Fruit fly (Drosophila melanogaster) whole organism, embryonic: Measurements from ENCODE around the gene sau.

Source experiments
- B-H2 ChIP-seq: fragments of 200-800 bp; sonication (Bioruptor generic); optimal IDR thresholded peaks from 2 replicates; lab custom pipeline; 2018; ENCODE audit warnings: missing biosample characterization, mild to moderate bottlenecking, missing genetic modification characterization
- Bgb ChIP-seq: fragments of 200-800 bp; sonication (Bioruptor generic); IDR thresholded peaks from 2 replicates; pipeline ENCODE4 v1.3.6; 2022; ENCODE audit warnings: missing biosample characterization, missing genetic modification characterization; ENCODE audit not compliant: partially characterized antibody
- CG12155 ChIP-seq: fragments of 200-800 bp; sonication (Bioruptor generic); optimal IDR thresholded peaks from 3 replicates; lab custom pipeline; 2016; ENCODE audit warnings: missing biosample characterization, missing genetic modification characterization
- CG12769 ChIP-seq: fragments of 200-800 bp; sonication (Bioruptor generic); optimal IDR thresholded peaks from 2 replicates; lab custom pipeline; 2019; ENCODE audit warnings: missing biosample characterization, mild to moderate bottlenecking, missing genetic modification characterization, moderate library complexity
- CG15514 ChIP-seq: fragments of 200-800 bp; sonication (Bioruptor generic); optimal IDR thresholded peaks from 3 replicates; lab custom pipeline; 2017; ENCODE audit warnings: missing biosample characterization, missing genetic modification characterization, mild to moderate bottlenecking, moderate library complexity, missing genetic modification reagents
- CG15696 ChIP-seq: fragments of 200-800 bp; sonication (Bioruptor generic); optimal IDR thresholded peaks from 2 replicates; lab custom pipeline; 2019; ENCODE audit warnings: missing biosample characterization, mild to moderate bottlenecking, missing genetic modification characterization, moderate library complexity
- CG16813 ChIP-seq: fragments of 200-800 bp; sonication (Bioruptor generic); IDR thresholded peaks from 3 replicates; pipeline ENCODE4 v1.3.6; 2022; ENCODE audit warnings: missing biosample characterization, missing genetic modification characterization; ENCODE audit not compliant: partially characterized antibody
- CG17359 ChIP-seq: fragments of 200-800 bp; sonication (Bioruptor generic); optimal IDR thresholded peaks from 3 replicates; lab custom pipeline; 2018; ENCODE audit warnings: missing biosample characterization, mild to moderate bottlenecking, missing genetic modification characterization, moderate library complexity
- CG17361 ChIP-seq: fragments of 200-800 bp; sonication (Bioruptor generic); IDR thresholded peaks from 3 replicates; pipeline ENCODE4 v1.3.6; 2022; ENCODE audit warnings: missing biosample characterization, missing genetic modification characterization
- CG17829 ChIP-seq: fragments of 200-800 bp; optimal IDR thresholded peaks from 2 replicates; lab custom pipeline; 2019; ENCODE audit warnings: missing biosample characterization, mild to moderate bottlenecking, missing genetic modification characterization, moderate library complexity
- CG2129 ChIP-seq: fragments of 200-800 bp; sonication (Bioruptor generic); IDR thresholded peaks from 2 replicates; pipeline ENCODE4 v1.3.6; 2022; ENCODE audit warnings: missing biosample characterization, missing genetic modification characterization; ENCODE audit not compliant: partially characterized antibody
- CG2678 ChIP-seq: fragments of 200-800 bp; sonication (Bioruptor generic); optimal IDR thresholded peaks from 3 replicates; lab custom pipeline; 2019; ENCODE audit warnings: missing biosample characterization, mild to moderate bottlenecking, missing genetic modification characterization, moderate library complexity
- CG3281 ChIP-seq: fragments of 200-800 bp; sonication (Bioruptor generic); optimal IDR thresholded peaks from 3 replicates; lab custom pipeline; 2017; ENCODE audit warnings: missing biosample characterization, mild to moderate bottlenecking, missing genetic modification characterization
- CG4328 ChIP-seq: fragments of 200-800 bp; sonication (Bioruptor generic); optimal IDR thresholded peaks from 3 replicates; lab custom pipeline; 2017; ENCODE audit warnings: missing biosample characterization, missing genetic modification reagents, missing genetic modification characterization
- CG8765 ChIP-seq: fragments of 200-800 bp; sonication (Bioruptor generic); IDR thresholded peaks from 2 replicates; pipeline ENCODE4 v1.3.6; 2022; ENCODE audit warnings: missing biosample characterization, missing genetic modification characterization
- CG9215 ChIP-seq: fragments of 200-800 bp; sonication (Bioruptor generic); IDR thresholded peaks from 2 replicates; pipeline ENCODE4 v1.3.6; 2022; ENCODE audit warnings: missing biosample characterization, missing genetic modification characterization
- Doc3 ChIP-seq: fragments of 200-800 bp; sonication (Bioruptor generic); IDR thresholded peaks from 3 replicates; pipeline ENCODE4 v1.3.6; 2022; ENCODE audit warnings: missing biosample characterization, missing genetic modification characterization; ENCODE audit not compliant: partially characterized antibody
- Hmx ChIP-seq: fragments of 200-800 bp; sonication (Bioruptor generic); optimal IDR thresholded peaks from 2 replicates; lab custom pipeline; 2016; ENCODE audit warnings: missing biosample characterization, missing genetic modification characterization
- Hr3 ChIP-seq: fragments of 200-800 bp; sonication (Bioruptor generic); optimal IDR thresholded peaks from 3 replicates; lab custom pipeline; 2016; ENCODE audit warnings: missing biosample characterization, missing genetic modification characterization
- Lhr ChIP-seq: fragments of 200-800 bp; sonication (Bioruptor generic); optimal IDR thresholded peaks from 3 replicates; lab custom pipeline; 2017; ENCODE audit warnings: mild to moderate bottlenecking, missing biosample characterization, missing genetic modification reagents, missing genetic modification characterization
- Myb ChIP-seq: fragments of 200-800 bp; sonication (Bioruptor generic); optimal IDR thresholded peaks from 2 replicates; lab custom pipeline; 2016; ENCODE audit warnings: missing biosample characterization, missing genetic modification characterization
- NFAT ChIP-seq: fragments of 200-800 bp; sonication (Bioruptor generic); IDR thresholded peaks from 2 replicates; pipeline ENCODE4 v1.3.6; 2022; ENCODE audit warnings: missing biosample characterization, missing genetic modification characterization
- NK7.1 ChIP-seq: fragments of 200-800 bp; sonication (Bioruptor generic); optimal IDR thresholded peaks from 3 replicates; lab custom pipeline; 2016; ENCODE audit warnings: missing biosample characterization, missing genetic modification characterization
- NfI ChIP-seq: fragments of 200-800 bp; sonication (Bioruptor generic); optimal IDR thresholded peaks from 3 replicates; lab custom pipeline; 2018; ENCODE audit warnings: missing biosample characterization, mild to moderate bottlenecking, missing genetic modification characterization, moderate library complexity
- Pdp1 ChIP-seq, 2 experiments: fragments of 200-800 bp; sonication (Bioruptor generic); optimal IDR thresholded peaks; 3 replicates each; lab custom pipeline; 2016; ENCODE audit warnings: missing biosample characterization in 2 of 2, missing genetic modification characterization in 2 of 2, mild to moderate bottlenecking in 1 of 2, moderate library complexity in 1 of 2
- Six4 ChIP-seq: fragments of 200-800 bp; sonication (Bioruptor generic); optimal IDR thresholded peaks from 2 replicates; lab custom pipeline; 2016; ENCODE audit warnings: missing biosample characterization, missing genetic modification characterization
- TFAM ChIP-seq: fragments of 200-800 bp; sonication (Bioruptor generic); optimal IDR thresholded peaks from 2 replicates; lab custom pipeline; 2017; ENCODE audit warnings: missing biosample characterization, missing genetic modification characterization, inconsistent platforms
- ato ChIP-seq: fragments of 200-800 bp; sonication (Bioruptor generic); IDR thresholded peaks from 2 replicates; pipeline ENCODE4 v1.3.6; 2022; ENCODE audit warnings: missing biosample characterization, missing genetic modification characterization; ENCODE audit not compliant: partially characterized antibody
- cg ChIP-seq: fragments of 200-800 bp; sonication (Bioruptor generic); optimal IDR thresholded peaks from 3 replicates; lab custom pipeline; 2019; ENCODE audit warnings: missing biosample characterization, mild to moderate bottlenecking, missing genetic modification characterization, moderate library complexity
- chinmo ChIP-seq: fragments of 200-800 bp; sonication (Bioruptor generic); IDR thresholded peaks from 4 replicates; pipeline ENCODE4 v1.3.6; 2022; ENCODE audit warnings: missing biosample characterization, missing genetic modification characterization; ENCODE audit not compliant: partially characterized antibody
- da ChIP-seq: fragments of 200-800 bp; sonication (Bioruptor generic); optimal IDR thresholded peaks from 2 replicates; lab custom pipeline; 2016; ENCODE audit warnings: missing biosample characterization, missing genetic modification characterization
- esg ChIP-seq: fragments of 200-800 bp; sonication (Bioruptor generic); conservative IDR thresholded peaks from 2 replicates; pipeline ENCODE4 v1.3.6; 2022; ENCODE audit warnings: missing biosample characterization, missing genetic modification characterization
- gsb ChIP-seq: fragments of 200-800 bp; sonication (Bioruptor generic); IDR thresholded peaks from 2 replicates; pipeline ENCODE4 v1.3.6; 2022; ENCODE audit warnings: missing biosample characterization, missing genetic modification characterization
- hth ChIP-seq: fragments of >200 bp; optimal IDR thresholded peaks from 2 replicates; lab custom pipeline; 2017; ENCODE audit warnings: inconsistent platforms
- ken ChIP-seq: fragments of 200-800 bp; sonication (Bioruptor generic); IDR thresholded peaks from 3 replicates; pipeline ENCODE4 v1.3.6; 2022; ENCODE audit warnings: missing biosample characterization, missing genetic modification characterization
- lola ChIP-seq, 3 experiments: fragments of >200 bp in 2 of 3; fragments of 200-800 bp in 1 of 3; sonication (Bioruptor generic) in 1 of 3; optimal IDR thresholded peaks; 2 replicates each; lab custom pipeline; 2017 to 2019; ENCODE audit warnings: missing biosample characterization in 3 of 3, missing genetic modification characterization in 3 of 3, mild to moderate bottlenecking in 1 of 3, moderate library complexity in 1 of 3
- lov ChIP-seq, 2 experiments: fragments of 200-800 bp in 1 of 2; fragments of >200 bp in 1 of 2; sonication (Bioruptor generic) in 1 of 2; IDR thresholded peaks in 1 of 2; optimal IDR thresholded peaks in 1 of 2; 2 replicates in 1 of 2; 3 replicates in 1 of 2; pipeline versions ENCODE4 v1.3.6 to Lab custom; 2017 to 2022; ENCODE audit warnings: missing biosample characterization in 1 of 2, missing genetic modification characterization in 1 of 2
- nerfin-2 ChIP-seq: fragments of 200-800 bp; sonication (Bioruptor generic); IDR thresholded peaks from 2 replicates; pipeline ENCODE4 v1.3.6; 2022; ENCODE audit warnings: missing biosample characterization, missing genetic modification characterization; ENCODE audit not compliant: partially characterized antibody
- pros ChIP-seq: fragments of 200-800 bp; sonication (Bioruptor generic); optimal IDR thresholded peaks from 3 replicates; lab custom pipeline; 2019; ENCODE audit warnings: missing biosample characterization, mild to moderate bottlenecking, missing genetic modification characterization, moderate library complexity
- rib ChIP-seq: fragments of 200-800 bp; sonication (Bioruptor generic); IDR thresholded peaks from 2 replicates; pipeline ENCODE4 v1.3.6; 2022; ENCODE audit warnings: missing biosample characterization, missing genetic modification characterization
- sd ChIP-seq: fragments of 200-800 bp; sonication (Bioruptor generic); optimal IDR thresholded peaks from 3 replicates; lab custom pipeline; 2018; ENCODE audit warnings: missing biosample characterization, mild to moderate bottlenecking, missing genetic modification characterization, moderate library complexity
- sisA ChIP-seq: fragments of 200-800 bp; sonication (Bioruptor generic); IDR thresholded peaks from 2 replicates; pipeline ENCODE4 v1.3.6; 2022; ENCODE audit warnings: missing biosample characterization, missing genetic modification characterization
- sna ChIP-seq: fragments of 200-800 bp; sonication (Bioruptor generic); IDR thresholded peaks from 2 replicates; pipeline ENCODE4 v1.3.6; 2022; ENCODE audit warnings: missing biosample characterization, missing genetic modification characterization; ENCODE audit not compliant: partially characterized antibody
- twi ChIP-seq: fragments of 200-800 bp; optimal IDR thresholded peaks from 2 replicates; lab custom pipeline; 2019; ENCODE audit warnings: missing biosample characterization, mild to moderate bottlenecking, missing genetic modification characterization, moderate library complexity
- zfh2 ChIP-seq: fragments of 200-800 bp; sonication (Bioruptor generic); optimal IDR thresholded peaks from 2 replicates; lab custom pipeline; 2016; ENCODE audit warnings: missing biosample characterization, missing genetic modification characterization

The sau gene

DNA sequence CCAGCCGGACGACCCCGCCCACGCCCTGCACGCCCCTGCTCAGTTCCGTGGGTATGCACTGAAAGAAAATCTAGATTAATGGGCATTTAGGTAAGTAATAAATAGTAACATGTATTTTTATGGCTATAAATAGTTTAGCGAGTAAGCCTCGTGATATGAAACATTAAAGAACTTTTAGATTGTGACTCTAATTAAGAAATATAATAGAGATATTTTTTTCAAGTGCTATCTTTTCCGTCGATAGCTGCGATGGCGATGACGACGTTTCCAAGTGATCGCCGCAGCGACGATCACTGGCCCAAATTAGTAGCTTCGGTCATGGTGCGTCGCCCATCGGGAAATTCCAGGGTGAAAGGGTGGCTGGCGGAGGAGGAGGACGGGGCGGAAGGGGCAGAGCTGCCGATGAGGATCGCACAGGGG, 46.0 kb upstream of the sau start (continued):
- peak; percentile 93 for TF ChIP-seq CG2678

DNA sequence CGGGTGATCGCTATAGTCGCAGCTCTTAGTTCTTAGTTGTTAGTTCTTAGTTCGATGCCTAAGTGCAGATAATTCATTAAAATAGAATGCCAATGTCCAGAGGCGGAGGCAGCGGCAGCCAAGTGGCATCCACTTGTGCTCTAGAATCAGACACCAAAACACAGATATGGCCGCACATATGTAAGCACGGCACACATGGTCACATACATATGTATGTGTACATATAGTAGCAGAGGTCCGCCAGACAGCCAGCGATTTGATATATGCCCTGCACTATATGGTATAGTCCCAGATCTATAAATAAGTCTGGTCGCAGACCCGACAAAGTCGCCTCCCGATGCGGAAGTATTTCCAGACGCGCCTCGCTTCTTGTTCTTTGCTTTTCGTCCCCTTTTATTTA, 45.5 kb upstream of the sau start:
- TF ChIP-seq NFAT (GFP tag; lab: Robert Waterston, UW) (no peak), Hr3 (GFP tag; lab: Kevin White, UChicago) (no peak), CG3281 (GFP tag; lab: Kevin White, UChicago) (no peak), twi (tag; lab: Kevin White, UChicago) (peak; percentile 95), cg (GFP tag; lab: Kevin White, UChicago) (peak; percentile 47), CG12769 (tag; lab: Kevin White, UChicago) (peak; percentile 20), NfI (no peak), CG9215 (GFP tag; lab: Robert Waterston, UW) (no peak), NK7.1 (no peak)

DNA sequence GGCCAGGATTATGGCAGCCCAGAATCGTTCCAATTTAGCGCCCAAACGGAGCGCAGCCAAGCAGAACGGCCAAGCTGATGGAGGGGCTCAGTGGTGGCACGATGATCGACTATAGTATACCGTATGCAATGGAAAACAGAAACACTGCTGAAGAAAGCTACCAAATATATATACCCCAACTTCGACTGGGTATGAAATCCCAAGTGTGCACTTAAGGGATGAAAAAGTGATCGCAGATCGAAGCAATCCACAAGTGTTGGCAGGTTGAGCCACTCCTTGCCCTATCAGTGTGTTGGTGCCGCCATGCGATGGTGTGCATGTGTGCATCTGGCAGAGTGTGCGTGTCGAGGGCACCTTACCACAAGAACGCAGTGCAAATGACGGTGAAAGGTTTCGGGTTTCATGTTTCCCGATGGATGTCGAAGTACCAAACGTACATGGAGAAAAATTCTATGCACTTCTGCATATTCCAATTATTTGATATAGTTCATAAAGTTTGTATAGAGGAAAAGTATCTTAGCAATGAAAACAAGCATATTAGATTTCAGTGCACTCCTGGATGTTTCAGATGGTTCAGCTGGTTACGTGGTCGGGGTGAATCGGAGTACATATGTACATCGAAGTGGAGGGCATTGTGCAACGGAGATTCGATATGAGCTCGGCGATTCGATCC, 44.0 kb upstream of the sau start:
- TF ChIP-seq TFAM (no peak), hth (lab: Kevin White, UChicago) (peak; percentile 22), rib (GFP tag; lab: Robert Waterston, UW) (0 out of 2 replicates have a peak, but pooled peaks have one; percentile 28), Pdp1 (GFP tag; optimal IDR thresholded peaks at IDR 0.05; lab: Kevin White, UChicago) (no peak), CG8765 (GFP tag; lab: Robert Waterston, UW) (peak; percentile 16; the same call in 1 of the 2 replicates), CG15696 (tag; lab: Kevin White, UChicago) (peak; percentile 52), esg (GFP tag; lab: Robert Waterston, UW) (no peak), zfh2 (GFP tag; lab: Kevin White, UChicago) (no peak), CG12155 (GFP tag; lab: Kevin White, UChicago) (no peak), pros (peak; percentile 91), Lhr (GFP tag; lab: Kevin White, UChicago) (no peak), CG17361 (GFP tag; lab: Robert Waterston, UW) (no peak), CG2129 (GFP tag; lab: Robert Waterston, UW) (no peak), Myb (GFP tag; lab: Kevin White, UChicago) (no peak), lola (GFP tag; optimal IDR thresholded peaks at IDR 0.05; lab: Kevin White, UChicago) (no peak), ken (GFP tag; lab: Robert Waterston, UW) (no peak), sisA (GFP tag; lab: Robert Waterston, UW) (no peak), B-H2 (GFP tag; lab: Kevin White, UChicago) (no peak), sd (tag; lab: Kevin White, UChicago) (no peak), CG17829 (no peak), CG16813 (GFP tag; lab: Robert Waterston, UW) (peak; percentile 63), Bgb (peak; percentile 42; the same call in 1 of the 2 replicates), da (no peak), CG4328 (no peak), nerfin-2 (peak; percentile 65), Doc3 (GFP tag; lab: Robert Waterston, UW) (no peak), sna (GFP tag; lab: Robert Waterston, UW) (peak; percentile 33; the same call in 1 of the 2 replicates), ato (GFP tag; lab: Robert Waterston, UW) (0 out of 2 replicates have a peak, but pooled peaks have one; percentile 15), chinmo (no peak), Six4 (GFP tag; lab: Kevin White, UChicago) (peak; percentile 73), gsb (GFP tag; lab: Robert Waterston, UW) (no peak), lov (optimal IDR thresholded peaks at IDR 0.05; lab: Kevin White, UChicago) (no peak), lov (GFP tag; IDR thresholded peaks at IDR 0.05; lab: Robert Waterston, UW) (peak; percentile 27; the same call in 1 of the 3 replicates), Hmx (GFP tag; lab: Kevin White, UChicago) (no peak), CG17359 (no peak), CG15514 (GFP tag; lab: Kevin White, UChicago) (no peak)
